Worm (Caenorhabditis elegans): ENCODE data around the gene C15H7.4.

C15H7.4 gene

DNA sequence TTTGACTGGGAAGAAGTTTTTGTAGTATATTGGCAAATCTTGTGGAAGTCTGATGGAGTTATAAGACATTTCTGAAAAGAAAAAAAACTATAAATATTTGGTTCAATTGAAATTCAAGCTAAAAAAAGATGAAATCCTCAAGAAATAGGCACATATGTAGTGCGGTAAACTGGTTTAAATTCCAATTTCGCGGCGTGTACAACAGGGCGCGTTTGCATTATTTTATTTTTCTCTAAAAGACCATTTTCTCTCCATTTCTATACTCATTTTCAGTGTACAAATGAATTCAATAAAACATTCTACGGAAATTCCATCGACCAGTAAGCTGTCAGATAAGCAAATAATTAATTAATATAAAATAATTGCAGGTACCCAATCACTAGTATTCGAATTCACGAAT lies 41.5 kb downstream of the C15H7.4 start, which contains the start of the genes pri-1 and F58A4.6:
TSS of gene pri-1 (minus strand) at position 71 of the 400 bp plus-strand sequence.
TSS of gene F58A4.6 (plus strand) at position 272 of the 400 bp plus-strand sequence.
- TF ChIP-seq flt-1 (GFP tag; IDR thresholded peaks at IDR 0.05) (no peak), ztf-29 (GFP tag; IDR thresholded peaks at IDR 0.05) (no peak), klf-2 (GFP tag; conservative IDR thresholded peaks at IDR 0.05) (no peak)

DNA sequence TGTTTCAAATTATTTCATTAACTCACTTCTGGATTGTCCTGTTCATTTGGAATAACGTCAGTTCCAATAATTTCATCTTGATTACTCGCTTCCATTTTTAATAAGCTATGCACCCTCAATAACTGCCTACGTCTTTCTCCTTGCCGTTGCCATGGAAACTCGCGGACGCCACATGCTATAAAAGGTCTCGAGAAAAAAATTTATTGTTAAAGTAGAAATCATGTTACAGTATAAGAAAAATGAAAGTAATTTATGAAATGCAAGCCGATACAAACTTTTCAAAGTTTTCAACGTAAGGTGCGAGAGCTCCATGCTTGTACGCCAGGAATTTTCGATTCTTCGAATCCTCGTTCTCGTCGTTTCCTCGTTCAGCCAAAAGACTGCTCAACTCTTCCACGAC lies 43.6 kb downstream of the C15H7.4 start, which contains the start of gene bbs-4:
TSS of gene bbs-4 (minus strand) at position 101 of the 400 bp plus-strand sequence.
- TF ChIP-seq cog-1 (tag; optimal IDR thresholded peaks at IDR 0.05) (no peak), ref-1 (GFP tag; conservative IDR thresholded peaks at IDR 0.05) (no peak), klf-2 (GFP tag; conservative IDR thresholded peaks at IDR 0.05) (no peak), T22C8.4 (GFP tag; IDR thresholded peaks at IDR 0.05) (no peak), ztf-29 (GFP tag; IDR thresholded peaks at IDR 0.05) (no peak), tab-1 (GFP tag; IDR thresholded peaks at IDR 0.05) (no peak)

DNA sequence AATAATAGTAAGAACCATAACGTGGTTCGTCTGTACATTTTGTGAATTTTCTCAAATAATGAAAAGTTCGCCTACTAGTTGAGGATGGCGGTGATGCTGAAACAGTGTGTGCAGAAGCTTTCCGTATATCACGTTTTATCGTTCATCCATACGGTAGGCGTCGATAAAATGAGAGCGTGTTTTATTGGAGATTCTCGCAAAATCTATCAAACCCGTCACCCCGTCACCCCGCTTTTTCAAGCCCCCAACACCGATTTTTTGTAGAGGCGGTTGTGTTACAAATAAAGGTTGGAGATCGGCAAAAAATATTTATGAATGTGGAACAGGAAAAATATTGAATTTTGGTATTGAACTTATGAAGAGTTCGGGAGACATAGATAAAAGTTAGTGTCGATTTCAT lies 47.1 kb downstream of the C15H7.4 start, which contains the start of gene clec-161:
TSS of gene clec-161 (minus strand) at position 101 of the 400 bp plus-strand sequence.
- TF ChIP-seq med-1 (GFP tag; optimal IDR thresholded peaks at IDR 0.05; ENCODE audit: insufficient read depth) (no peak), ztf-23 (GFP tag; IDR thresholded peaks at IDR 0.05) (no peak), tab-1 (GFP tag; IDR thresholded peaks at IDR 0.05) (no peak), cog-1 (tag; optimal IDR thresholded peaks at IDR 0.05) (no peak), ref-1 (GFP tag; conservative IDR thresholded peaks at IDR 0.05) (no peak), T22C8.4 (GFP tag; IDR thresholded peaks at IDR 0.05) (no peak), flt-1 (GFP tag; IDR thresholded peaks at IDR 0.05) (no peak), klf-2 (GFP tag; conservative IDR thresholded peaks at IDR 0.05) (no peak), ztf-29 (GFP tag; IDR thresholded peaks at IDR 0.05) (no peak)

Measured in whole organism, midembryonic.